Fruit fly (Drosophila melanogaster) whole organism, embryonic: ENCODE measurements around the gene CG34348.

Source experiments
- Bteb2 ChIP-seq: fragments of 200-800 bp; sonication (Bioruptor generic); optimal IDR thresholded peaks from 2 replicates; lab custom pipeline; 2016; ENCODE audit warnings: missing biosample characterization, missing genetic modification characterization
- CG11085 ChIP-seq: fragments of 200-800 bp; sonication (Bioruptor generic); IDR thresholded peaks from 2 replicates; pipeline ENCODE4 v1.3.6; 2022; ENCODE audit warnings: missing biosample characterization, missing genetic modification characterization
- CG12155 ChIP-seq: fragments of 200-800 bp; sonication (Bioruptor generic); optimal IDR thresholded peaks from 3 replicates; lab custom pipeline; 2016; ENCODE audit warnings: missing biosample characterization, missing genetic modification characterization
- CG12942 ChIP-seq: fragments of 200-800 bp; sonication (Bioruptor generic); optimal IDR thresholded peaks from 3 replicates; lab custom pipeline; 2016; ENCODE audit warnings: missing biosample characterization, missing genetic modification characterization
- CG13296 ChIP-seq: fragments of 200-800 bp; sonication (Bioruptor generic); optimal IDR thresholded peaks from 3 replicates; lab custom pipeline; 2018; ENCODE audit warnings: missing biosample characterization, mild to moderate bottlenecking, missing genetic modification characterization
- CG14965 ChIP-seq: fragments of 200-800 bp; sonication (Bioruptor generic); optimal IDR thresholded peaks from 2 replicates; lab custom pipeline; 2016; ENCODE audit warnings: missing biosample characterization, missing genetic modification characterization, borderline replicate concordance
- CG15011 ChIP-seq: fragments of 200-800 bp; sonication (Bioruptor generic); optimal IDR thresholded peaks from 3 replicates; lab custom pipeline; 2018; ENCODE audit warnings: missing biosample characterization, mild to moderate bottlenecking, missing genetic modification characterization
- CG15696 ChIP-seq: fragments of 200-800 bp; sonication (Bioruptor generic); optimal IDR thresholded peaks from 2 replicates; lab custom pipeline; 2019; ENCODE audit warnings: missing biosample characterization, mild to moderate bottlenecking, missing genetic modification characterization, moderate library complexity
- CG1647 ChIP-seq: fragments of 200-800 bp; sonication (Bioruptor generic); optimal IDR thresholded peaks from 3 replicates; lab custom pipeline; 2016; ENCODE audit warnings: missing biosample characterization, missing genetic modification characterization
- CG17359 ChIP-seq: fragments of 200-800 bp; sonication (Bioruptor generic); optimal IDR thresholded peaks from 3 replicates; lab custom pipeline; 2018; ENCODE audit warnings: missing biosample characterization, mild to moderate bottlenecking, missing genetic modification characterization, moderate library complexity
- CG17385 ChIP-seq: fragments of 200-800 bp; sonication (Bioruptor generic); optimal IDR thresholded peaks from 3 replicates; lab custom pipeline; 2018; ENCODE audit warnings: missing biosample characterization, mild to moderate bottlenecking, missing genetic modification characterization
- CG2712 ChIP-seq: fragments of 200-800 bp; optimal IDR thresholded peaks from 3 replicates; lab custom pipeline; 2019; ENCODE audit warnings: missing biosample characterization, mild to moderate bottlenecking, missing genetic modification characterization, moderate library complexity
- CG30020 ChIP-seq: fragments of 200-800 bp; optimal IDR thresholded peaks from 2 replicates; lab custom pipeline; 2019; ENCODE audit warnings: missing biosample characterization, mild to moderate bottlenecking, missing genetic modification characterization, moderate library complexity
- CG30403 ChIP-seq: fragments of 200-800 bp; sonication (Bioruptor generic); optimal IDR thresholded peaks from 3 replicates; lab custom pipeline; 2016; ENCODE audit warnings: missing biosample characterization, missing genetic modification characterization
- CG30431 ChIP-seq: fragments of 200-800 bp; sonication (Bioruptor generic); optimal IDR thresholded peaks from 2 replicates; lab custom pipeline; 2017; ENCODE audit warnings: missing biosample characterization, missing genetic modification characterization
- CG34376 ChIP-seq: fragments of 200-800 bp; sonication (Bioruptor generic); optimal IDR thresholded peaks from 2 replicates; lab custom pipeline; 2018; ENCODE audit warnings: missing biosample characterization, mild to moderate bottlenecking, missing genetic modification characterization
- CG6654 ChIP-seq: fragments of 200-800 bp; sonication (Bioruptor generic); optimal IDR thresholded peaks from 2 replicates; lab custom pipeline; 2017; ENCODE audit warnings: missing biosample characterization, mild to moderate bottlenecking, missing genetic modification characterization
- CG8388 ChIP-seq: fragments of 200-800 bp; sonication (Bioruptor generic); optimal IDR thresholded peaks from 2 replicates; lab custom pipeline; 2019; ENCODE audit warnings: missing biosample characterization, mild to moderate bottlenecking, missing genetic modification characterization, moderate library complexity
- CG8765 ChIP-seq: fragments of 200-800 bp; sonication (Bioruptor generic); IDR thresholded peaks from 2 replicates; pipeline ENCODE4 v1.3.6; 2022; ENCODE audit warnings: missing biosample characterization, missing genetic modification characterization
- CG9609 ChIP-seq: fragments of 200-800 bp; sonication (Bioruptor generic); optimal IDR thresholded peaks from 3 replicates; lab custom pipeline; 2016; ENCODE audit warnings: missing biosample characterization, missing genetic modification characterization
- CG9932 ChIP-seq: fragments of 200-800 bp; sonication (Bioruptor generic); IDR thresholded peaks from 2 replicates; pipeline ENCODE4 v1.3.6; 2022; ENCODE audit warnings: missing biosample characterization, missing genetic modification characterization
- Dbx ChIP-seq: fragments of 200-800 bp; sonication (Bioruptor generic); IDR thresholded peaks from 3 replicates; pipeline ENCODE4 v1.3.6; 2022; ENCODE audit warnings: missing biosample characterization, missing genetic modification characterization
- Doc3 ChIP-seq: fragments of 200-800 bp; sonication (Bioruptor generic); IDR thresholded peaks from 3 replicates; pipeline ENCODE4 v1.3.6; 2022; ENCODE audit warnings: missing biosample characterization, missing genetic modification characterization; ENCODE audit not compliant: partially characterized antibody
- Fer2 ChIP-seq: fragments of 200-800 bp; sonication (Bioruptor generic); optimal IDR thresholded peaks from 2 replicates; lab custom pipeline; 2018; ENCODE audit warnings: missing biosample characterization, mild to moderate bottlenecking, missing genetic modification characterization, moderate library complexity
- HLHmδ ChIP-seq: fragments of 200-800 bp; sonication (Bioruptor generic); optimal IDR thresholded peaks from 2 replicates; lab custom pipeline; 2018; ENCODE audit warnings: missing biosample characterization, mild to moderate bottlenecking, missing genetic modification characterization, moderate library complexity
- Jarid2 ChIP-seq: fragments of 200-800 bp; sonication (Bioruptor generic); optimal IDR thresholded peaks from 3 replicates; lab custom pipeline; 2017; ENCODE audit warnings: mild to moderate bottlenecking, missing biosample characterization, missing genetic modification reagents, missing genetic modification characterization
- MESR4 ChIP-seq: fragments of 200-800 bp; sonication (Bioruptor generic); optimal IDR thresholded peaks from 2 replicates; lab custom pipeline; 2018; ENCODE audit warnings: missing biosample characterization, mild to moderate bottlenecking, missing genetic modification characterization, moderate library complexity
- Sox100B ChIP-seq: fragments of 200-800 bp; sonication (Bioruptor generic); optimal IDR thresholded peaks from 3 replicates; lab custom pipeline; 2018; ENCODE audit warnings: missing biosample characterization, mild to moderate bottlenecking, missing genetic modification characterization
- Taf1 ChIP-seq: fragments of 200-800 bp; sonication (Bioruptor generic); IDR thresholded peaks from 2 replicates; pipeline ENCODE4 v1.3.6; 2022; ENCODE audit warnings: missing biosample characterization, missing genetic modification characterization
- Xrp1 ChIP-seq: fragments of 200-800 bp; sonication (Bioruptor generic); IDR thresholded peaks from 2 replicates; pipeline ENCODE4 v1.3.6; 2022; ENCODE audit warnings: missing biosample characterization, missing genetic modification characterization
- ab ChIP-seq: fragments of 200-800 bp; sonication (Bioruptor generic); optimal IDR thresholded peaks from 2 replicates; lab custom pipeline; 2016; ENCODE audit warnings: missing biosample characterization, missing genetic modification characterization
- ac ChIP-seq: fragments of 200-800 bp; sonication (Bioruptor generic); optimal IDR thresholded peaks from 3 replicates; lab custom pipeline; 2017; ENCODE audit warnings: missing biosample characterization, mild to moderate bottlenecking, missing genetic modification characterization
- ap ChIP-seq: fragments of 200-800 bp; sonication (Bioruptor generic); IDR thresholded peaks from 2 replicates; pipeline ENCODE4 v1.3.6; 2022; ENCODE audit warnings: missing biosample characterization, missing genetic modification characterization
- bsh ChIP-seq, 2 experiments: fragments of 200-800 bp; sonication (Bioruptor generic); optimal IDR thresholded peaks; 2 replicates each; lab custom pipeline; 2017 to 2018; ENCODE audit warnings: mild to moderate bottlenecking in 2 of 2, missing biosample characterization in 2 of 2, missing genetic modification characterization in 2 of 2, moderate library complexity in 1 of 2
- cas ChIP-seq: fragments of 200-800 bp; sonication (Bioruptor generic); IDR thresholded peaks from 2 replicates; pipeline ENCODE4 v1.3.6; 2022; ENCODE audit warnings: missing biosample characterization, missing genetic modification characterization
- croc ChIP-seq: fragments of 200-800 bp; sonication (Bioruptor generic); conservative IDR thresholded peaks from 3 replicates; pipeline ENCODE4 v1.3.6; 2022; ENCODE audit warnings: missing biosample characterization, missing genetic modification characterization
- fd3F ChIP-seq: fragments of 200-800 bp; sonication (Bioruptor generic); optimal IDR thresholded peaks from 2 replicates; lab custom pipeline; 2018; ENCODE audit warnings: missing biosample characterization, mild to moderate bottlenecking, missing genetic modification characterization, moderate library complexity
- gce ChIP-seq: fragments of 200-800 bp; sonication (Bioruptor generic); IDR thresholded peaks from 3 replicates; pipeline ENCODE4 v1.3.6; 2022; ENCODE audit warnings: missing biosample characterization, missing genetic modification characterization
- ham ChIP-seq: fragments of 200-800 bp; sonication (Bioruptor generic); IDR thresholded peaks from 2 replicates; pipeline ENCODE4 v1.3.6; 2022; ENCODE audit warnings: missing biosample characterization, missing genetic modification characterization
- klu ChIP-seq: fragments of 200-800 bp; sonication (Bioruptor generic); IDR thresholded peaks from 2 replicates; pipeline ENCODE4 v1.3.6; 2022; ENCODE audit warnings: missing biosample characterization, missing genetic modification characterization
- nom ChIP-seq: fragments of 200-800 bp; sonication (Bioruptor generic); optimal IDR thresholded peaks from 2 replicates; lab custom pipeline; 2017; ENCODE audit warnings: missing biosample characterization, missing genetic modification characterization, mild to moderate bottlenecking, moderate library complexity, missing genetic modification reagents
- pan ChIP-seq, 4 experiments: fragments of >200 bp in 3 of 4; fragments of 200-800 bp in 1 of 4; sonication (Bioruptor generic) in 1 of 4; optimal IDR thresholded peaks in 3 of 4; IDR thresholded peaks in 1 of 4; 2 replicates each; pipeline versions ENCODE4 v1.3.6 to Lab custom; 2017 to 2022; ENCODE audit warnings: missing biosample characterization in 2 of 4, missing genetic modification characterization in 2 of 4, mixed read lengths in 1 of 4
- pb ChIP-seq: fragments of 200-800 bp; sonication (Bioruptor generic); optimal IDR thresholded peaks from 3 replicates; lab custom pipeline; 2016; ENCODE audit warnings: missing biosample characterization, missing genetic modification characterization
- pita ChIP-seq: fragments of 200-800 bp; sonication (Bioruptor generic); optimal IDR thresholded peaks from 2 replicates; lab custom pipeline; 2017; ENCODE audit warnings: missing biosample characterization, mild to moderate bottlenecking, missing genetic modification characterization
- psq ChIP-seq: fragments of 200-800 bp; sonication (Bioruptor generic); optimal IDR thresholded peaks from 2 replicates; lab custom pipeline; 2017; ENCODE audit warnings: missing biosample characterization, missing genetic modification characterization
- scrt ChIP-seq: fragments of 200-800 bp; sonication (Bioruptor generic); optimal IDR thresholded peaks from 2 replicates; lab custom pipeline; 2018; ENCODE audit warnings: missing biosample characterization, mild to moderate bottlenecking, missing genetic modification characterization, moderate library complexity
- sob ChIP-seq: fragments of 200-800 bp; sonication (Bioruptor generic); IDR thresholded peaks from 2 replicates; pipeline ENCODE4 v1.3.6; 2022; ENCODE audit warnings: missing biosample characterization, missing genetic modification characterization
- ssp ChIP-seq: fragments of 200-800 bp; sonication (Bioruptor generic); IDR thresholded peaks from 2 replicates; pipeline ENCODE4 v1.3.6; 2022; ENCODE audit warnings: missing biosample characterization, missing genetic modification characterization
- tll ChIP-seq, 2 experiments: fragments of 200-800 bp in 1 of 2; fragments of >200 bp in 1 of 2; sonication (Bioruptor generic) in 1 of 2; optimal IDR thresholded peaks; 2 replicates each; lab custom pipeline; 2017 to 2019; ENCODE audit warnings: missing biosample characterization in 2 of 2, missing genetic modification characterization in 2 of 2, mild to moderate bottlenecking in 1 of 2, moderate library complexity in 1 of 2
- zf30C ChIP-seq: fragments of 200-800 bp; sonication (Bioruptor generic); optimal IDR thresholded peaks from 3 replicates; lab custom pipeline; 2018; ENCODE audit warnings: missing biosample characterization, mild to moderate bottlenecking, missing genetic modification characterization

CG34348 gene

dm6 chrX:11379139-11379538, 39.5 kb downstream of the CG34348 start (continued):
- TF ChIP-seq Doc3 (GFP tag; lab: Robert Waterston, UW) (no peak), CG30020 (tag; lab: Kevin White, UChicago) (no peak), Dbx (GFP tag; lab: Robert Waterston, UW) (peak; percentile 58; the same call in 2 of the 3 replicates), nom (GFP tag; lab: Kevin White, UChicago) (no peak), pita (GFP tag; lab: Kevin White, UChicago) (no peak), Xrp1 (GFP tag; lab: Robert Waterston, UW) (peak; percentile 55; the same call in 1 of the 2 replicates), CG2712 (tag; lab: Kevin White, UChicago) (peak; percentile 50), pan (optimal IDR thresholded peaks at IDR 0.05; lab: Kevin White, UChicago) (no peak), pan (GFP tag; optimal IDR thresholded peaks at IDR 0.05 in 1 of 2, IDR thresholded peaks at IDR 0.05 in 1 of 2) (peak in 1 of 2 experiments; percentile 58), ac (GFP tag; lab: Kevin White, UChicago) (no peak), gce (0 out of 3 replicates have a peak, but pooled peaks have one; percentile 25), Fer2 (tag; lab: Kevin White, UChicago) (peak; percentile 29), CG34376 (GFP tag; lab: Kevin White, UChicago) (no peak), CG13296 (peak; percentile 51), CG8765 (no peak), psq (GFP tag; lab: Kevin White, UChicago) (no peak), CG17385 (GFP tag; lab: Kevin White, UChicago) (peak; percentile 48), CG30431 (GFP tag; lab: Kevin White, UChicago) (no peak), Taf1 (GFP tag; lab: Robert Waterston, UW) (peak; percentile 40; the same call in 1 of the 2 replicates), Sox100B (peak; percentile 10), CG15011 (GFP tag; lab: Kevin White, UChicago) (no peak), Jarid2 (no peak), zf30C (no peak), ssp (GFP tag; lab: Robert Waterston, UW) (no peak), CG12942 (GFP tag; lab: Kevin White, UChicago) (no peak), CG15696 (tag; lab: Kevin White, UChicago) (no peak), pb (GFP tag; lab: Kevin White, UChicago) (no peak), HLHmδ (no peak), MESR4 (GFP tag; lab: Kevin White, UChicago) (no peak), ap (peak; percentile 19; the same call in 1 of the 2 replicates), sob (GFP tag; lab: Robert Waterston, UW) (peak; percentile 61; the same call in 1 of the 2 replicates), CG17359 (peak; percentile 46), CG6654 (no peak), klu (GFP tag; lab: Robert Waterston, UW) (no peak), CG9609 (GFP tag; lab: Kevin White, UChicago) (no peak), CG30403 (GFP tag; lab: Kevin White, UChicago) (no peak), CG9932 (GFP tag; lab: Robert Waterston, UW) (peak; percentile 41), fd3F (GFP tag; lab: Kevin White, UChicago) (peak; percentile 31), croc (GFP tag; lab: Robert Waterston, UW) (no peak; the same call in 2 of the 3 replicates), CG12155 (GFP tag; lab: Kevin White, UChicago) (no peak), bsh (GFP tag; optimal IDR thresholded peaks at IDR 0.05; lab: Kevin White, UChicago) (peak in 1 of 2 experiments; percentile 40), scrt (GFP tag; lab: Kevin White, UChicago) (peak; percentile 39), CG1647 (no peak), cas (no peak), CG8388 (GFP tag; lab: Kevin White, UChicago) (peak; percentile 8), tll (GFP tag; optimal IDR thresholded peaks at IDR 0.05; lab: Kevin White, UChicago) (no peak), ham (no peak), Bteb2 (GFP tag; lab: Kevin White, UChicago) (peak; percentile 6), CG11085 (GFP tag; lab: Robert Waterston, UW) (no peak), CG14965 (GFP tag; lab: Kevin White, UChicago) (no peak), ab (GFP tag; lab: Kevin White, UChicago) (no peak)
